Worm (Caenorhabditis elegans): ENCODE results near the gene C14C6.5.

The C14C6.5 gene

DNA sequence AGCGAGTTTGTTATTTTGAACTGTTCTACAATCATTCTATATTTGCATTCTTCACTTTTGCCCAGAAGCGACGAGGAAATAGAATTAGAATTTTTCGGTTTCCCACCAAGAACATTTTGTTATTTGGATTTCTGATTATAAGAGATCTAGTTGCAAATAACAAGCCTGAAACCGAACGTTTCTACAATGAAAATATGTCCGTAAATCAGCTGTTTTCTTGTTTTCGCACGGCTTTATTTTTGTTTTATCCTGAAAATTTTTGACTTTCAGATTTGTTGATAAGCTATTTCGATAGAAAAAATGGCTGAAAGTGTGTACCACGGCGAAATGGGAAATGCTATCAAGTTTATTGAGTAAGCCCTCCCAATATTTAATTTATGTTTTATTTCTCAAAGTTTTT is 8.8 kb upstream of the C14C6.5 start, which contains the start of gene srw-108:
TSS of gene srw-108 (plus strand) at position 301 of the 400 bp plus-strand sequence.
- TF ChIP-seq fos-1 (tag; optimal IDR thresholded peaks at IDR 0.05) (no peak), ztf-11 (tag; optimal IDR thresholded peaks at IDR 0.05) (no peak), ztf-1 (GFP tag; conservative IDR thresholded peaks at IDR 0.05) (no peak), nhr-11 (tag; optimal IDR thresholded peaks at IDR 0.05) (no peak), ama-1 (optimal IDR thresholded peaks at IDR 0.05) (no peak), F13H6.1 (tag; optimal IDR thresholded peaks at IDR 0.05) (no peak), mbf-1 (tag; optimal IDR thresholded peaks at IDR 0.05) (no peak), mdl-1 (tag; optimal IDR thresholded peaks at IDR 0.05) (no peak), unc-39 (tag; optimal IDR thresholded peaks at IDR 0.05) (no peak), unc-55 (GFP tag; optimal IDR thresholded peaks at IDR 0.05) (no peak), lsy-2 (tag; optimal IDR thresholded peaks at IDR 0.05) (no peak), unc-62 (GFP tag; optimal IDR thresholded peaks at IDR 0.05) (no peak), peb-1 (tag; optimal IDR thresholded peaks at IDR 0.05) (no peak), nhr-21 (tag; optimal IDR thresholded peaks at IDR 0.05) (no peak), nhr-12 (tag; optimal IDR thresholded peaks at IDR 0.05) (no peak), blmp-1 (tag; optimal IDR thresholded peaks at IDR 0.05; ENCODE audit: insufficient read depth) (no peak), Y55F3AM.14 (GFP tag; optimal IDR thresholded peaks at IDR 0.05) (no peak), elt-1 (tag; optimal IDR thresholded peaks at IDR 0.05) (no peak), snpc-4 (tag; optimal IDR thresholded peaks at IDR 0.05) (no peak)

DNA sequence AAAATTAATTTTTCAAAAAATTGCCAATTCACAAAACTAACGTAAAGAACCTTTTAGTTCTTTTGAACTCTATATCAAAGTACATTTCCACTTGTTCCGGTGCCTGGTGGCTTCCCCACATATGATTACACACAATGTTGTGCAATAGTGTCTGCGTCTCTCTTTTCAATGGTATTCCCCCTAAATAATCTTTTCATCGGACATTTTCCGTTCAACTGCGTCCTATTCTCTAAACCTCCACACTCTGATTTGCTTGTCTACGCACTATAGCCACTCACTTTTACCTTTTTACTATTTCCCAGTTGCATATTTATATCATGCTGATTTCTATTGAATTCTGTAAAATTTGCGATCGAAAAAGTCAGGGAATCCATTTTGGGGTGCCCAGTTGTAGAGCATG is 4.4 kb upstream of the C14C6.5 start, which contains the start of gene nhr-58:
TSS of gene nhr-58 (plus strand) at position 214 of the 400 bp plus-strand sequence.
- peak; percentile 66 for TF ChIP-seq nhr-21 (tag; optimal IDR thresholded peaks at IDR 0.05)
- TF ChIP-seq ceh-16 (tag; optimal IDR thresholded peaks at IDR 0.05), result peak; percentile 18
- peak; percentile 97 for TF ChIP-seq nhr-129 (tag; optimal IDR thresholded peaks at IDR 0.05)
- TF ChIP-seq ZK546.5 (tag; optimal IDR thresholded peaks at IDR 0.05), result no peak
- TF ChIP-seq mbf-1 (tag; optimal IDR thresholded peaks at IDR 0.05), result no peak
- peak in 1 of 2 experiments; percentile 51 for TF ChIP-seq mdl-1 (tag; optimal IDR thresholded peaks at IDR 0.05)
- no peak for TF ChIP-seq ztf-1 (GFP tag; conservative IDR thresholded peaks at IDR 0.05)
- no peak for TF ChIP-seq sem-4 (tag; optimal IDR thresholded peaks at IDR 0.05)
- peak; percentile 99 for TF ChIP-seq sma-9 (GFP tag; optimal IDR thresholded peaks at IDR 0.05)
- TF ChIP-seq sma-9 (tag; optimal IDR thresholded peaks at IDR 0.05), result peak; percentile 43
- no peak for TF ChIP-seq alr-1 (tag; optimal IDR thresholded peaks at IDR 0.05)
- TF ChIP-seq fos-1 (tag; optimal IDR thresholded peaks at IDR 0.05), result peak; percentile 93
- no peak for TF ChIP-seq nhr-10 (tag; optimal IDR thresholded peaks at IDR 0.05)
- TF ChIP-seq egl-27 (tag; optimal IDR thresholded peaks at IDR 0.05), result peak; percentile 83
- TF ChIP-seq elt-1 (tag; optimal IDR thresholded peaks at IDR 0.05), result no peak
- TF ChIP-seq nhr-237 (tag; optimal IDR thresholded peaks at IDR 0.05), result no peak
- no peak for TF ChIP-seq unc-39 (tag; optimal IDR thresholded peaks at IDR 0.05)
- TF ChIP-seq lin-13 (GFP tag; optimal IDR thresholded peaks at IDR 0.05), result no peak
- no peak for TF ChIP-seq ama-1 (optimal IDR thresholded peaks at IDR 0.05)
- no peak for TF ChIP-seq lin-11 (tag; optimal IDR thresholded peaks at IDR 0.05)
- TF ChIP-seq skn-1 (tag; optimal IDR thresholded peaks at IDR 0.05), result no peak
- TF ChIP-seq zag-1 (tag; optimal IDR thresholded peaks at IDR 0.05), result no peak
- peak; percentile 15 for TF ChIP-seq nhr-6 (tag; optimal IDR thresholded peaks at IDR 0.05)
- no peak for TF ChIP-seq R02D3.7 (tag; optimal IDR thresholded peaks at IDR 0.05)
- TF ChIP-seq nhr-12 (tag; optimal IDR thresholded peaks at IDR 0.05), result no peak
- no peak for TF ChIP-seq unc-62 (GFP tag; optimal IDR thresholded peaks at IDR 0.05)
- TF ChIP-seq nhr-25 (tag; optimal IDR thresholded peaks at IDR 0.05), result no peak
- no peak for TF ChIP-seq ztf-11 (tag; optimal IDR thresholded peaks at IDR 0.05)
- no peak for TF ChIP-seq nhr-23 (tag; optimal IDR thresholded peaks at IDR 0.05)
- TF ChIP-seq sma-3 (GFP tag; optimal IDR thresholded peaks at IDR 0.05), result peak; percentile 61
- no peak for TF ChIP-seq dmd-4 (tag; optimal IDR thresholded peaks at IDR 0.05)
- no peak for TF ChIP-seq lsy-2 (tag; optimal IDR thresholded peaks at IDR 0.05)
- TF ChIP-seq nhr-11 (tag; optimal IDR thresholded peaks at IDR 0.05), result no peak
- TF ChIP-seq elt-3 (tag; optimal IDR thresholded peaks at IDR 0.05), result no peak
- peak; percentile 64 for TF ChIP-seq blmp-1 (tag; optimal IDR thresholded peaks at IDR 0.05; ENCODE audit: insufficient read depth)
- peak; percentile 62 for TF ChIP-seq C34F6.9 (tag; optimal IDR thresholded peaks at IDR 0.05)
- TF ChIP-seq Y55F3AM.14 (GFP tag; optimal IDR thresholded peaks at IDR 0.05), result no peak
- no peak for TF ChIP-seq peb-1 (tag; optimal IDR thresholded peaks at IDR 0.05)
- TF ChIP-seq mab-5 (tag; optimal IDR thresholded peaks at IDR 0.05), result no peak
- no peak for TF ChIP-seq aly-2 (tag; optimal IDR thresholded peaks at IDR 0.05)
- peak; percentile 17 for TF ChIP-seq snpc-4 (tag; optimal IDR thresholded peaks at IDR 0.05)
- TF ChIP-seq gmeb-1 (tag; optimal IDR thresholded peaks at IDR 0.05), result peak; percentile 29
- peak; percentile 70 for TF ChIP-seq unc-55 (GFP tag; optimal IDR thresholded peaks at IDR 0.05)
- no peak for TF ChIP-seq nhr-77 (tag; optimal IDR thresholded peaks at IDR 0.05)
- peak; percentile 63 for TF ChIP-seq crh-2 (tag; optimal IDR thresholded peaks at IDR 0.05)
- no peak for TF ChIP-seq ztf-4 (tag; optimal IDR thresholded peaks at IDR 0.05)
- peak; percentile 81 for TF ChIP-seq F13H6.1 (tag; optimal IDR thresholded peaks at IDR 0.05)
- TF ChIP-seq ceh-82 (tag; optimal IDR thresholded peaks at IDR 0.05), result no peak
- TF ChIP-seq lin-39 (tag; optimal IDR thresholded peaks at IDR 0.05), result no peak

Data from whole organism, L2 larva.